Worm (Caenorhabditis elegans): Measurements from ENCODE around the gene F44A2.3.

Gene F44A2.3

DNA sequence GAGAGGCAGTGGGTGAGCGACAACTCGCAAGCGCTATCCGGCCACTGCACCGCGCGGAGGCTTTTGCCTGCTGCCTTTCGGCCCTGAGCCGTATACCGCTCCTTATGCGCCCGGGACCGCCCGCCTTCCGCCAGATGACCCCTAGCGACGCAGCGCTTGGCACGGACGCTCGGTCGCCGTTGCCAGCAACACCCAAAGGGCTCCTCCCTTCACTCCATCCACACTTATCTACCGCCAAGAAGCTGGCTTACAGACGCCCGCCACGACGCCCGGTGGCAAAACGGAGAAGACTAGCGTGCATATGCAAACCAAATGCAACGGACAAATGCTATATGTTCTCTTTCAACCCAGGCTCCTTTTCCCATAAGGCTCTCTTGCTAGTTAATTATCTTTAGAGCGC lies 11.9 kb upstream of the F44A2.3 start:
- no peak for TF ChIP-seq unc-62 (GFP tag; optimal IDR thresholded peaks at IDR 0.05)

DNA sequence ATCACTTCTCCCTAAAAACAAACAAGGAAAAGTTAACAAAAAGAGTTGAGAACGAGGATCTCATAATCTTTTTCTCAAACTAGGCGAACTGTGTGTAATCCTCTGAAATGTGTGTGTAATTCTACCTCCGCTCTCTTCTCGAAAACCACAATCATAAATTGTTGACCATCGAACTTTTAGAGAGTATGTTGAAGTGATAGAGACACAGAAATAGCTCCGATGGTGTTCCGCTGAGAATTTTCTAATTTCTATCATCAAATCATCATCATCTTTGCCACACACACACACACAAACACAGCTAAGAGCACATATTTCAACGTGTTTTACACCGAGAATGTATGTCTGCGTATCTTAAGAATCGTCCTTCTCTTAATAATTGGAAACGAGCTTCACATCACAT lies 9.6 kb upstream of the F44A2.3 start:
- TF ChIP-seq unc-62 (GFP tag; optimal IDR thresholded peaks at IDR 0.05), result no peak

DNA sequence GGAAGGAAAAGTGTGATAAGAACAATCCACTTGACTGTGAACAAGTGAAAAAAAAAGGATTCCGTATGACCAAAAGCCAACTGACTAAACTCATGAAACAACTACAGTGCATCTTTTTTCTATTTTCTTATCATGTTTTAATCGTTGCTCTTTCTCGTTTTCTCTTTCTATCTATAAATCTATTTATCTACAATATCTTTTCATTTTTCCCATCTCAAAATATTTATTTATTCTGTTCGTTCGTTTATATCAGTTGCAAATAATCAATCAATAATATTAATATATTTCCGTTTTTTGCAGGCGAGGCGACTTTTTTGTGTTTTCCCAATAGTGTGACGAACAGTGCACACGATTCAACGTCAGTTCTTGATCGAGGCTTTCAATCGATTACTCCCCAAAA lies 7.9 kb upstream of the F44A2.3 start, which contains the start of gene F44A2.5:
Gene F44A2.5, plus strand, starts transcription at position 301 of the 400 bp plus-strand sequence.
- no peak for TF ChIP-seq unc-62 (GFP tag; optimal IDR thresholded peaks at IDR 0.05)

DNA sequence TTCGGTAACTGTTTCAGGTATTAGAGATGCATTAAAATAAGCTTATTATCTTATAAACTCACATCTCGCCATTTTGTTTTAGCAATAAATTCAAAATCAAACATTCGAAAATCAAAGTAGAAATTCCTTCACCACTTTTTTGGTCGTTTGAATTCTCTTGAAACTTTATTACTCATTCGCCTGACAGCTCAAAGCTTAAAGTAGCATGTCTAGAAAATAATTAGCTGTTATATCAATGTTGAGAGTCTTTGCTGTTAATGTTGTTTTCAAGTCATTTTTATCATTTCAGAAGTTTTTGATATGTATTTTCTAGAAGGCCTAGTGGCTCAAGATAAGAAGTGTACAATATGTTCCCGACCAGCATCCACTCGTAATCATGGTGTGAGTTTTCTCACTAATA lies 2.2 kb upstream of the F44A2.3 start, which contains the start of gene nhr-39:
Gene nhr-39, plus strand, starts transcription at position 301 of the 400 bp plus-strand sequence.
- TF ChIP-seq unc-62 (GFP tag; optimal IDR thresholded peaks at IDR 0.05), result no peak

DNA sequence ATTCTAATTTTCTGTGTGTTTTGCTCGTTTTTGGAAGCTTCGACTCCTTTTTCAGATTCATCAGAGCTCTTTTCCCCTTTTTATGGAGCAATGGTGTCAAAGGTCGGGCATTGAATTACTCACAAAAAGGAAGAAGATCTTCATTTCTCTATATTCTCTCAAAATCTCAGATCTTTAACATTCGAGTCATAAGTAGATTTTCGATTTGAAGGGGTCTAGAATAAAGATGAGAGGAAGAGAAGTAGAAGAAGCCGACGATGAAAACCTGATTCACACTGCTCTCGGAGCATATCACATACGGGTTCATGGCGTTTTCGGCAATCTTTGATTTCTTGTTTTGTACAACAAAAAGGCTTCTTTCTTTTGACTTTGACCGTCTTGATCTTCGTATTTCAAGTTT lies 7.2 kb downstream of the F44A2.3 start:
- no peak for TF ChIP-seq unc-62 (GFP tag; optimal IDR thresholded peaks at IDR 0.05)

DNA sequence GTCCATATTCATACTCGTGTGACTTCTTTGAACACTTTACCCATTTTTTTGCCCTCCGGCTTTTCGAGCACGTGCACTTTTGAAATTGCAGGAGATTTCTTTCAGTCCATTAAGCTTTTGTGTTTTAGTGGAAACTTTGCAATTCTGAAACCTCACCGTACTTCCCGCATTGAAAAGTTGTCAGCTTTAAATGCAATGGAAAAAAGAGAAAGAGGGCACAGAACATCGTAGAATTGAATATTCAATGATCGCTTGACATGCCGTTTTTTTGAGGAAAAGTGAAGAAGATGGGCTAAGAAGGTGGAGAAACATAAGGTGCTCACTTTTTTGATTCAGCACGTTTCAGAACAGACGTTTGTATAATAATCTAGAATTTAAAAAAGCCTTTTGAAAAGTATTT lies 9.2 kb downstream of the F44A2.3 start:
- no peak for TF ChIP-seq unc-62 (GFP tag; optimal IDR thresholded peaks at IDR 0.05)

DNA sequence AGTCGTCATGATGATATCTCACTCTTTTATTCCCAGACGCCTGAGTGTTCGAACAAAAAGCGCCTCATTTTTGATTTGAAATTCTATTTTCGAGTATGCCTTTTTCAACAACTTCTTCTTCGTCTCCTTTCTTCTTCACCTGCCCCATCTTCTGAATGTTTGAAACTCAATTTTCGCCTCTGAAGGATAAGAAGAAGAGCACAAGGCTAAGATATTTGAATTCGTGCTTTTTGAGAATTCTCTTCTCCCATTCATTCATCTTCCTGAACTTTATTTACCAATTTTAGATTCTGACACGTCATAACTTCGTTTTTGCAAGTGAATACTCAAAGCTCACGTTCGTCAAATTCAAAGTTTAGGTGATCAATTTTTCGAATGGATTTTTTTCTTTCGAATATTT lies 11.8 kb downstream of the F44A2.3 start:
- no peak for TF ChIP-seq unc-62 (GFP tag; optimal IDR thresholded peaks at IDR 0.05)

DNA sequence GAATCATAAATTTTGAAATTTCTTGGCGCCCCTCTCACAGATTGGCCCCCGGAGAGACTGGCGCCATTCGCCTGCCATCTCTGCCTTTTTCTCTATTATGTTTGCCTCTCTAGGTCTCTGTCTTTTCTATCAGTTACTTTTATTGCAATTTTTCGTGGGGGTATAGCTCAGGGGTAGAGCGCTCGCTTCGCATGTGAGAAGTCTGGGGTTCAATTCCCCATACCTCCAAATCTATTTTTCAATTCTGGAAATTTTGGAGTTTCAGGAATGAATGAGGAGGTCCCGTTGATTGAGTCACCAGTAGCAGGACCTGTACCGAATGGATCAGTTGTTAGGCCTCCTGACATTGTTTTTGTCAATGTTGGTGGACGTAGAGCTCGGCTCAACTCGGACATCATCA lies 12.8 kb downstream of the F44A2.3 start, which contains the start of gene kvs-3:
Gene kvs-3, plus strand, starts transcription at position 266 of the 400 bp plus-strand sequence.
- no peak for TF ChIP-seq unc-62 (GFP tag; optimal IDR thresholded peaks at IDR 0.05)

DNA sequence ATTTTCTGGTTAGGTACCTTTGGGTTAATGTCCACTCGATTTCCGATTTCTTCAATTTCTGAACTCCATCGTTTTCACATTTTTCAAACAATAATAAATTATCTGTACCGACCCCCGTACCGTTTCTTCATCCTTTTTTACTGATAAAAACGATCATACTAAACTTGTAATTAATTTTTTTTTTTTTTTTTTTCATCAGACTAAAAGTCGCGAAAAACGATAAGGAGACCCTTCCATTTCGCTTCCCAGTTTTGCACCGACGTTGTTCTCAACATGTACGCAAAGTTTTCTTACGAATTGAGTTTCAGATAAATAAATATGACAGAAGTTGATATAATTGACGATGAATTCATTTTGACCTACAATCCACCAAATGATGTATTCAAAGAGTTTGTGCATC lies 16.0 kb downstream of the F44A2.3 start, which contains the start of gene F44A2.7:
Gene F44A2.7, plus strand, starts transcription at position 301 of the 400 bp plus-strand sequence.
- no peak for TF ChIP-seq unc-62 (GFP tag; optimal IDR thresholded peaks at IDR 0.05)

DNA sequence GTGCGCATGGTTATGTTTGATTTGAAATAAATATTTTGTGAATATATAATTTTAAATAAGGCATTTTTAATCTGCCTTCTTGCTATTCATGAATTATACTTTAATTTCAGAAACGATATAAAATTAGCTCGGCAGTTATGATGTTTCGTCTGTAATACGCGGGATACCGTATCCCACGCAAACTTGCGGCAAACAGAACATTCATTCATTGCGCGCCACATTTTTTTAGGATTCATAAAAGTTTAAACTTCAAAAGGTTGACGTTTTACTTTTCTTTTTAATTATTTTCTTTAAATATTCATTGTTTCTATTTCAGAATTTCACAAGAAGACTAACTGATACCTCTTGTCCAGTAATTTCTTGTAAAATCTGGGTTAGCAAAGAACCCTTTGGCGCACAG lies 17.7 kb downstream of the F44A2.3 start, which contains the start of gene tag-153:
Gene tag-153, plus strand, starts transcription at position 200 of the 400 bp plus-strand sequence.
- no peak for TF ChIP-seq unc-62 (GFP tag; optimal IDR thresholded peaks at IDR 0.05)

DNA sequence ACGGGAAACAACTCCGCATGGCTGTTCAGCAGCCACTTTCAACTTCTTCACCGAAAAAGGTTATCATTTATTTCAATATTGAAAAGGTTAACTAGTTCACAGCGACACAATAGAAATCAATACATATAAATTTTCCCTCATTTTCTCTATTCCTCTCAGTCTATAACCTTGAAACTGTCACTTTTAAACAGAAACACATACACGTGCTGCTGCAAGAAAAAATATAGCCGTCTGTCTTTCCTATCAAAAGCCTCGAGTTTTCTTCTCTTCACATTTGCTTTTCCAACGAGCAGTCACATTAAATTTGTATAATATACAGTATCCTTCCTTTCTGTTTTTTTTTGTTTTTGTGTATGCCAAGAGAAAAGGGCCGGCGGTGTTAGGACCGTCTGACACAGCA lies 19.0 kb downstream of the F44A2.3 start:
- no peak for TF ChIP-seq unc-62 (GFP tag; optimal IDR thresholded peaks at IDR 0.05)

DNA sequence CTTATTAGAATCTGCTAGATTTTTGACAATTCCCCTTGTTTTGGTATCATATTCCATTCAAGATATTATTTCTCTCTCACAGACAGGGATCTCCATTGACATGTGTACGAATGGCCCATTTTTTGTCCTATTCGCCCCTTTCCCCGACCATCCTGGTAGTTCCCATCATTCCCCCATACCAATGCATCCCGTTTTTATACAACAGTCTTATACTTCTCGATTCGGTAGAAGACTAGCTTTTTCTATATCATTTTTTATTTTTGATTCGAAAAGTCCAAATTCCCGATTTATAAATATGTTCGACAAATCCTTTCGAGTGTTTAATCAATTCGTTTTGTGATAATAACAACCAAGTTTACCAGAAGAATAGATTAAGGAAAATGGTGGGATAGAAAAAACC lies 21.7 kb downstream of the F44A2.3 start:
- no peak for TF ChIP-seq unc-62 (GFP tag; optimal IDR thresholded peaks at IDR 0.05)

DNA sequence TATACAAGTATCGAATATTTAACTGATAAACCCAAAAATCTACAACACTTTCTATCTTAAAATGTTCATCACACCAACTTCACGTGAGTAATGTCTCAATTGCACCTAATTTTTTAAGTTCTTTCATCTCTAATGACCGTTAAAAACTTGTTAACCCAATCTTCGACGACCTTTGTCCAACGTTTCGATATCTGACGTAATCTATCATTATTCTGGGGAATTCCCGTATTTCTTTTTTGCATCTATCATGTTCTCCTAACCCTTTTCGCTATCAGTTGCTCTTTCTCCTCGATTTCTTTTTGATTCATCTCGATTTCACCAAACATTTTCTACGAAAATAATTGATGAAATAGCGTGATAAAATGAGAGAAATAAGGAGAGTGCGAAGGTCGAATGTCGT lies 22.5 kb downstream of the F44A2.3 start:
- TF ChIP-seq unc-62 (GFP tag; optimal IDR thresholded peaks at IDR 0.05), result no peak

DNA sequence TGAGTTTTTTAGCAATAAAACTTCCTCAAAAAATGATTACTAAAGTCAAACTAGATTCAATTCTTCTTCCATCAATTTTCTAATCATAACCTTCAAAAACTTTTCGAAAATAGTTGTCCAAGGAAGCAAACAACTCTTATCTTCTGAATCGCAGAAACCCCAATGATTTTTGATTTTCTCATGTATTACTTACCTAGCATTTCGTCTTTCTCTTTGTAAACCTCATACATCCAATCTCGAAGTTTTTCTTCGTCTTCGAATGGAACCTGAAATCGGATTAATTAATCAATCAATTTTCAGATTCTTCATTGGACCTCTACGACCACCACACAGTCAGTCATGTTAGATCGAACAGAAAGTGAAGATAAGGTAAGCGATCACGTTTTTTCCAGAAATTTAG lies 23.5 kb downstream of the F44A2.3 start, which contains the start of gene K07B1.4:
Gene K07B1.4, plus strand, starts transcription at position 301 of the 400 bp plus-strand sequence.
- TF ChIP-seq unc-62 (GFP tag; optimal IDR thresholded peaks at IDR 0.05), result no peak

DNA sequence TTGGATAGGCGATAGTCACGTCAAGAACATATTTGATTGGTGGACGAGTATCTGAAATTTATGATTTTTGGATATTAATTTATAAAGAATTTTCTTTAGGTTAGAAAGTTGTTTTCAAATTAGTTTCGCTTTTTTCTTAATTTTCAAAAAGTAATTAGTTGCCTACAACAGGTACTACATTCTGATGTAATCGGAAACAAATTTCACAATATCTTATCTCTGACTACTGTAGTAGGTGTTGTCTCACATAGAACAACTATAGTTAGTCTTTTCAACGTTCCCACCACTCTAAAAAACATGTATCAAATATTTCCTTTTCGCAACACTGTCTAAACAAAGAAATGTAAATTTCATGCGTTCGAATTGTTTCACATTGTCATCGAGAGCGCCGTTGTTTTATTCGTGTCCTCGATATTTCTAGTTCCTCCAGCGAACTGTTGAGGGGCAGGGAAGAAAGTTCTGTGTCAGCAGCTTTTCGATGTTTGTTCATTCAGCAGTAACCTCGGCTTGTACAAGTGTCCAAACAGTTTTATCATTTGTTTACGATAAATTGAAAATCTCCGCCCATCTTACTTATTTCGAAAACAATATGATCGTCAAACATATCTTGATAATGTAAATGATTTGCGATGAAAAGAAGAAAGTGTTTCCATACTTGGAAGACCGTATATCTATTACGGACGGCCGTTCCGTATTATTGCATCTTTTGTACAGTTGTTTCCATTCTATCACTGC lies 24.2 kb downstream of the F44A2.3 start:
- TF ChIP-seq unc-62 (GFP tag; optimal IDR thresholded peaks at IDR 0.05), result no peak

DNA sequence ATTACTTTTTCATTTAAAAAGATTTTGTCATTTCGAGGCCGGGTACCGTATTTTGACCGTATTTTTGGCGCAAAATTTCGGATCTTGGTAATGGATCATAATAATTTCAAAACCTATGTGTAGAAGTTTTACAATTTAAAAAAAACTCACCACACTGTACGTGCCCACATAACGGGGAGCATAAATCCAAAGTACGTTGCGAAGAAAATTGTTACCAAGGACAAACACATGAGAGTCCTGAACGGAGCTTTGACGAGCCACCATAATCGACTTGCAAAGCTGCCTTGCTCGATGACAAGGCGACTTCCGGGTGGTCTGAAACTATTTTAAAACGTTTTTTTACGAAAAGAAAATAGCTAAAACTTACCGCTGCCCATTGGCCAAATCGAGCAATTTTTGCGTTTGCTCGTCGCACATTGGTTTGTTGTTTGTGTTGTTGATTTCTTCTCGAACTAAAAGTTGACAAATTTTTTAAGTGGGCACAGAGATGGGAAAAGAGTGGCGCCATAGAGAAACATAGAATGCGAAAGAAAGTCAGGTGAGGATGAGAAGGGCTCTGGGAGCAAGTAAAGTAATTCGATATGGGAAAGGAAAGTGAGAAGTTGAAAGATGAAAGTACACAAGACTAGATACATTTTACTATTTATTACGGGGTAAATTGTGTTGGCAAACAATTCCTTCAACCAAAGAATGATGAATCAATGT lies 27.5 kb downstream of the F44A2.3 start:
- TF ChIP-seq unc-62 (GFP tag; optimal IDR thresholded peaks at IDR 0.05), result no peak

Measured in whole organism, dauer.